Fruit fly (Drosophila melanogaster) whole organism, prepupa: ENCODE results near the gene CG31275.
A peak's percentile ranks its signal among the peaks of the same experiment; 100 is the strongest.

Experiments
- Blimp-1 ChIP-seq: fragments of 200-800 bp; sonication (Bioruptor generic); optimal IDR thresholded peaks from 3 replicates; lab custom pipeline; 2017; ENCODE audit warnings: missing biosample characterization, missing genetic modification characterization, mild to moderate bottlenecking, moderate library complexity, missing genetic modification reagents
- CG10631 ChIP-seq: fragments of 200-800 bp; sonication (Bioruptor generic); optimal IDR thresholded peaks from 2 replicates; lab custom pipeline; 2016; ENCODE audit warnings: missing biosample characterization, missing genetic modification characterization
- CG11762 ChIP-seq: fragments of 200-800 bp; sonication (Bioruptor generic); optimal IDR thresholded peaks from 3 replicates; lab custom pipeline; 2016; ENCODE audit warnings: missing biosample characterization, missing genetic modification characterization; ENCODE audit not compliant: insufficient read depth
- CG11902 ChIP-seq: fragments of 200-800 bp; sonication (Bioruptor generic); optimal IDR thresholded peaks from 3 replicates; lab custom pipeline; 2016; ENCODE audit warnings: missing biosample characterization, missing genetic modification characterization
- CG16779 ChIP-seq: fragments of 200-800 bp; sonication (Bioruptor generic); optimal IDR thresholded peaks from 3 replicates; lab custom pipeline; 2017; ENCODE audit warnings: missing biosample characterization, mild to moderate bottlenecking, missing genetic modification characterization
- CG3032 ChIP-seq: fragments of 200-800 bp; optimal IDR thresholded peaks from 2 replicates; lab custom pipeline; 2019; ENCODE audit warnings: missing biosample characterization, mild to moderate bottlenecking, missing genetic modification characterization, moderate library complexity
- CG32006 ChIP-seq: fragments of 200-800 bp; sonication (Bioruptor generic); optimal IDR thresholded peaks from 3 replicates; lab custom pipeline; 2017; ENCODE audit warnings: missing biosample characterization, mild to moderate bottlenecking, missing genetic modification characterization
- CG34406 ChIP-seq: fragments of 200-800 bp; sonication (Bioruptor generic); optimal IDR thresholded peaks from 3 replicates; lab custom pipeline; 2016; ENCODE audit warnings: missing biosample characterization, missing genetic modification characterization
- CG3919 ChIP-seq: fragments of 200-800 bp; sonication (Bioruptor generic); optimal IDR thresholded peaks from 3 replicates; lab custom pipeline; 2016; ENCODE audit warnings: missing biosample characterization, missing genetic modification characterization
- CG4318 ChIP-seq: fragments of 200-800 bp; sonication (Bioruptor generic); optimal IDR thresholded peaks from 3 replicates; lab custom pipeline; 2017; ENCODE audit warnings: missing biosample characterization, mild to moderate bottlenecking, missing genetic modification characterization
- CG6276 ChIP-seq: fragments of 200-800 bp; sonication (Bioruptor generic); optimal IDR thresholded peaks from 2 replicates; lab custom pipeline; 2017; ENCODE audit warnings: missing biosample characterization, mild to moderate bottlenecking, missing genetic modification characterization
- CG6808 ChIP-seq: fragments of 200-800 bp; sonication (Bioruptor generic); optimal IDR thresholded peaks from 3 replicates; lab custom pipeline; 2017; ENCODE audit warnings: missing biosample characterization, missing genetic modification characterization, mild to moderate bottlenecking, moderate library complexity, missing genetic modification reagents
- CG6854 ChIP-seq: fragments of 200-800 bp; sonication (Bioruptor generic); optimal IDR thresholded peaks from 2 replicates; lab custom pipeline; 2017; ENCODE audit warnings: missing biosample characterization, mild to moderate bottlenecking, missing genetic modification characterization
- CG7368 ChIP-seq: fragments of 200-800 bp; sonication (Bioruptor generic); optimal IDR thresholded peaks from 3 replicates; lab custom pipeline; 2016; ENCODE audit warnings: missing biosample characterization, missing genetic modification characterization
- CG8119 ChIP-seq: fragments of 200-800 bp; sonication (Bioruptor generic); IDR thresholded peaks from 3 replicates; pipeline ENCODE4 v1.3.6; 2022; ENCODE audit warnings: missing biosample characterization, missing genetic modification characterization
- CG8632 ChIP-seq: fragments of 200-800 bp; sonication (Bioruptor generic); optimal IDR thresholded peaks from 3 replicates; lab custom pipeline; 2016; ENCODE audit warnings: missing biosample characterization, missing genetic modification characterization
- CG9139 ChIP-seq: fragments of 200-800 bp; sonication (Bioruptor generic); optimal IDR thresholded peaks from 3 replicates; lab custom pipeline; 2017; ENCODE audit warnings: missing biosample characterization, mild to moderate bottlenecking, missing genetic modification characterization
- Eip75B ChIP-seq: fragments of 200-800 bp; sonication (Bioruptor generic); optimal IDR thresholded peaks from 3 replicates; lab custom pipeline; 2016; ENCODE audit warnings: missing biosample characterization, missing genetic modification characterization
- Eip78C ChIP-seq: fragments of 200-800 bp; sonication (Bioruptor generic); peaks from one replicate; lab custom pipeline; 2016; ENCODE audit warnings: missing biosample characterization, missing genetic modification characterization
- Ets96B ChIP-seq: fragments of 200-800 bp; optimal IDR thresholded peaks from 2 replicates; lab custom pipeline; 2019; ENCODE audit warnings: missing biosample characterization, mild to moderate bottlenecking, missing genetic modification characterization, moderate library complexity
- Gug ChIP-seq: fragments of 200-800 bp; sonication (Bioruptor generic); IDR thresholded peaks from 2 replicates; pipeline ENCODE4 v1.3.6; 2022; ENCODE audit warnings: missing biosample characterization, missing genetic modification characterization
- Hr39 ChIP-seq: fragments of 200-800 bp; sonication (Bioruptor generic); optimal IDR thresholded peaks from 2 replicates; lab custom pipeline; 2016; ENCODE audit warnings: missing biosample characterization, missing genetic modification characterization
- Hr4 ChIP-seq: fragments of 200-800 bp; sonication (Bioruptor generic); optimal IDR thresholded peaks from 3 replicates; lab custom pipeline; 2016; ENCODE audit warnings: missing biosample characterization, missing genetic modification characterization
- Lpt ChIP-seq: fragments of 200-800 bp; sonication (Bioruptor generic); optimal IDR thresholded peaks from 3 replicates; lab custom pipeline; 2016; ENCODE audit warnings: missing biosample characterization, missing genetic modification characterization
- Met ChIP-seq: fragments of 200-800 bp; sonication (Bioruptor generic); optimal IDR thresholded peaks from 3 replicates; lab custom pipeline; 2016; ENCODE audit warnings: missing biosample characterization, missing genetic modification characterization
- Smox ChIP-seq: fragments of 200-800 bp; sonication (Bioruptor generic); optimal IDR thresholded peaks from 3 replicates; lab custom pipeline; 2016; ENCODE audit warnings: missing biosample characterization, missing genetic modification characterization
- Sox102F ChIP-seq: fragments of 200-800 bp; sonication (Bioruptor generic); optimal IDR thresholded peaks from 2 replicates; lab custom pipeline; 2016; ENCODE audit warnings: missing biosample characterization, mild to moderate bottlenecking, missing genetic modification characterization
- achi ChIP-seq: fragments of 200-800 bp; sonication (Bioruptor generic); optimal IDR thresholded peaks from 3 replicates; lab custom pipeline; 2016; ENCODE audit warnings: missing biosample characterization, missing genetic modification characterization
- cyc ChIP-seq: fragments of 200-800 bp; sonication (Bioruptor generic); optimal IDR thresholded peaks from 3 replicates; lab custom pipeline; 2016; ENCODE audit warnings: missing biosample characterization, missing genetic modification characterization
- dsx ChIP-seq: fragments of 200-800 bp; optimal IDR thresholded peaks from 3 replicates; lab custom pipeline; 2019; ENCODE audit warnings: missing biosample characterization, mild to moderate bottlenecking, missing genetic modification characterization, moderate library complexity; ENCODE audit not compliant: poor library complexity, severe bottlenecking
- esn ChIP-seq: fragments of 200-800 bp; sonication (Bioruptor generic); optimal IDR thresholded peaks from 2 replicates; lab custom pipeline; 2016; ENCODE audit warnings: missing biosample characterization, mild to moderate bottlenecking, missing genetic modification characterization, moderate library complexity
- fd59A ChIP-seq: fragments of 200-800 bp; sonication (Bioruptor generic); optimal IDR thresholded peaks from 2 replicates; lab custom pipeline; 2017; ENCODE audit warnings: missing biosample characterization, mild to moderate bottlenecking, missing genetic modification characterization, missing genetic modification reagents
- fd85E ChIP-seq: fragments of 200-800 bp; sonication (Bioruptor generic); optimal IDR thresholded peaks from 3 replicates; lab custom pipeline; 2016; ENCODE audit warnings: missing biosample characterization, missing genetic modification characterization
- fkh ChIP-seq: fragments of 200-800 bp; sonication (Bioruptor generic); optimal IDR thresholded peaks from 3 replicates; lab custom pipeline; 2017; ENCODE audit warnings: missing biosample characterization, mild to moderate bottlenecking, missing genetic modification characterization, moderate library complexity
- lz ChIP-seq: fragments of 200-800 bp; sonication (Bioruptor generic); optimal IDR thresholded peaks from 3 replicates; lab custom pipeline; 2016; ENCODE audit warnings: missing biosample characterization, missing genetic modification characterization
- net ChIP-seq: fragments of 200-800 bp; sonication (Bioruptor generic); optimal IDR thresholded peaks from 3 replicates; lab custom pipeline; 2016; ENCODE audit warnings: missing biosample characterization, missing genetic modification characterization
- pdm3 ChIP-seq: fragments of 200-800 bp; sonication (Bioruptor generic); optimal IDR thresholded peaks from 3 replicates; lab custom pipeline; 2016; ENCODE audit warnings: missing biosample characterization, missing genetic modification characterization
- salr ChIP-seq, 2 experiments: fragments of 200-800 bp; sonication (Bioruptor generic); optimal IDR thresholded peaks; 3 replicates each; lab custom pipeline; 2016 to 2018; ENCODE audit warnings: missing biosample characterization in 2 of 2, missing genetic modification characterization in 2 of 2, mild to moderate bottlenecking in 1 of 2
- ss ChIP-seq, 2 experiments: fragments of 200-800 bp; sonication (Bioruptor generic); optimal IDR thresholded peaks; 2 replicates in 1 of 2; 3 replicates in 1 of 2; lab custom pipeline; 2017 to 2018; ENCODE audit warnings: mild to moderate bottlenecking in 2 of 2, missing biosample characterization in 2 of 2, missing genetic modification characterization in 2 of 2, moderate library complexity in 1 of 2
- svp ChIP-seq: fragments of 200-800 bp; sonication (Bioruptor generic); peaks from one replicate; lab custom pipeline; 2016; ENCODE audit warnings: missing biosample characterization, missing genetic modification characterization
- topi ChIP-seq: fragments of 200-800 bp; sonication (Bioruptor generic); optimal IDR thresholded peaks from 3 replicates; lab custom pipeline; 2016; ENCODE audit warnings: missing biosample characterization, missing genetic modification characterization
- vri ChIP-seq: fragments of 200-800 bp; sonication (Bioruptor generic); optimal IDR thresholded peaks from 3 replicates; lab custom pipeline; 2016; ENCODE audit warnings: missing biosample characterization, mild to moderate bottlenecking, missing genetic modification characterization

The CG31275 gene

DNA sequence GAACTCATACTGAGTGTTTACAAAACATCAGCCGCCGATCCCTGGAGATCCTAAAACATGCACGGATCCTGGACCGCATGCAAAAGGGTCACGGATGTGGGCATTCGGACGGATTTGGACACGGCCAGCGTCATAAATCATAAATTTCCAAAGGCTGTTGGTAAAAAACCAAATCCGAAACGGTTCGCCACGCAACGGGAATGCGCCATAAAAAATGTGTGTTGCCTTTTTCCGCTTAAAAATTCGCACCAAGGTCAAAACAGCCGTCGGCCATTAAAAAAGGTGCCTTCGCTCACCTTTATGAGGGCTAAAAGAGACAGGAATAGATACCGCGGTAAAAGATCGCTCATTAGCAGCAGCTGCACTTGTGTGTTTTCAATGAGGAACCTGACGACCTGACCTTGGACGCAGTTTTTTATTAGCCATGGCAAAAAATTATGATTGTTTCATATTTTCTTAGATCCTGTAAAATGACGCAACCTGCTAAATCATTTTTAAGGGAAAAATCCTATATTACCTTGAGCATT is 22.1 kb upstream of the CG31275 start:
- no peak for TF ChIP-seq CG16779 (tag; lab: Kevin White, UChicago)
- no peak for TF ChIP-seq CG8119 (GFP tag; lab: Robert Waterston, UW)
- no peak for TF ChIP-seq Met

dm6 chr3R:16771572-16772425 is 20.7 kb upstream of the CG31275 start:
- TF ChIP-seq fd59A (GFP tag; lab: Kevin White, UChicago) (no peak), esn (GFP tag; lab: Kevin White, UChicago) (no peak), CG10631 (GFP tag; lab: Kevin White, UChicago) (no peak), Blimp-1 (GFP tag; lab: Kevin White, UChicago) (no peak), CG9139 (no peak), vri (GFP tag; lab: Kevin White, UChicago) (no peak), ss (GFP tag; optimal IDR thresholded peaks at IDR 0.05; lab: Kevin White, UChicago) (peak in 1 of 2 experiments; percentile 16), CG6854 (GFP tag; lab: Kevin White, UChicago) (no peak), Sox102F (GFP tag; lab: Kevin White, UChicago) (no peak), CG11762 (no peak), fd85E (GFP tag; lab: Kevin White, UChicago) (no peak), topi (GFP tag; lab: Kevin White, UChicago) (no peak), fkh (GFP tag; lab: Kevin White, UChicago) (no peak), CG7368 (GFP tag; lab: Kevin White, UChicago) (no peak), CG34406 (no peak), CG6276 (GFP tag; lab: Kevin White, UChicago) (no peak), lz (no peak), CG16779 (tag; lab: Kevin White, UChicago) (no peak), salr (GFP tag; optimal IDR thresholded peaks at IDR 0.05; lab: Kevin White, UChicago) (no peak), Lpt (GFP tag; lab: Kevin White, UChicago) (no peak), achi (GFP tag; lab: Kevin White, UChicago) (peak; percentile 12), CG8632 (no peak), dsx (no peak), cyc (no peak), Eip78C (GFP tag; lab: Kevin White, UChicago) (peak; percentile 55), Hr39 (GFP tag; lab: Kevin White, UChicago) (no peak), CG3032 (tag; lab: Kevin White, UChicago) (peak; percentile 44), CG11902 (GFP tag; lab: Kevin White, UChicago) (no peak), CG4318 (GFP tag; lab: Kevin White, UChicago) (no peak), pdm3 (GFP tag; lab: Kevin White, UChicago) (no peak), Smox (GFP tag; lab: Kevin White, UChicago) (no peak), CG6808 (GFP tag; lab: Kevin White, UChicago) (peak; percentile 33), Hr4 (GFP tag; lab: Kevin White, UChicago) (no peak), Ets96B (tag; lab: Kevin White, UChicago) (peak; percentile 46), svp (GFP tag; lab: Kevin White, UChicago) (no peak), CG3919 (GFP tag; lab: Kevin White, UChicago) (no peak), CG32006 (GFP tag; lab: Kevin White, UChicago) (peak; percentile 19), Eip75B (GFP tag; lab: Kevin White, UChicago) (no peak), net (no peak), CG8119 (GFP tag; lab: Robert Waterston, UW) (no peak), Gug (GFP tag; lab: Robert Waterston, UW) (no peak)
